Fruit fly (Drosophila melanogaster) S2 (cell line): Measurements from ENCODE around the gene CG3281.
A peak's percentile ranks its signal among the peaks of the same experiment; 100 is the strongest.

Experiments used
- CG8478 ChIP-seq: fragments of >200 bp; optimal IDR thresholded peaks from 2 replicates; lab custom pipeline; 2018
- CTCF ChIP-seq, 2 experiments: fragments of >200 bp; optimal IDR thresholded peaks; 2 replicates each; lab custom pipeline; 2018

DNA sequence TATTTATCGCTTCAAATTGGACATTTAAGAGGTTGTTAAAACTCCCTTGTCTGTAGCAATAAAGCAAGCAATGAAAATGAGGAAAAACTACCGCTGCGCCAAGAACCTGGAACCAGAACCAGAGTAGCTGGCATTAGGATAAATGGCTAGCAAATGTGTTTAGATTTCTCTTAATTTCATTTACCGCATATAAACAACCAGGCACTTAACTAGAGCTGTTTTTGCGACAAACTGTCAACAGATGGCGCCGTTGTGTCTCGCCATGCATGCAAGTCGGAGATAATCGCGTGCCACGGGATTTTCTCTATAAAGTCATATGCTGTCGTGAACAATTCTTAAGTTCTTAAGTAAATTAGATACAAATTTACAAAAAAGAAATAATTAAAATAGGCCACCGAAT lies 28.7 kb downstream of the CG3281 start:
- no peak for TF ChIP-seq CG8478 (lab: Kevin White, UChicago)
- TF ChIP-seq CTCF (optimal IDR thresholded peaks at IDR 0.05; lab: Kevin White, UChicago): peak; percentile 52 to 55
